Fruit fly (Drosophila melanogaster): ENCODE measurements around the gene mnd.

The mnd gene

dm6 chr3L:14982675-14983084, 2.2 kb upstream of the mnd start, which contains the start of gene CG5114:
Gene CG5114 (plus strand): TSS chr3L:14982835.
- peak; percentile 29 for TF ChIP-seq CG17801 (GFP tag; optimal IDR thresholded peaks at IDR 0.05; ENCODE audit: partially characterized antibody)

DNA sequence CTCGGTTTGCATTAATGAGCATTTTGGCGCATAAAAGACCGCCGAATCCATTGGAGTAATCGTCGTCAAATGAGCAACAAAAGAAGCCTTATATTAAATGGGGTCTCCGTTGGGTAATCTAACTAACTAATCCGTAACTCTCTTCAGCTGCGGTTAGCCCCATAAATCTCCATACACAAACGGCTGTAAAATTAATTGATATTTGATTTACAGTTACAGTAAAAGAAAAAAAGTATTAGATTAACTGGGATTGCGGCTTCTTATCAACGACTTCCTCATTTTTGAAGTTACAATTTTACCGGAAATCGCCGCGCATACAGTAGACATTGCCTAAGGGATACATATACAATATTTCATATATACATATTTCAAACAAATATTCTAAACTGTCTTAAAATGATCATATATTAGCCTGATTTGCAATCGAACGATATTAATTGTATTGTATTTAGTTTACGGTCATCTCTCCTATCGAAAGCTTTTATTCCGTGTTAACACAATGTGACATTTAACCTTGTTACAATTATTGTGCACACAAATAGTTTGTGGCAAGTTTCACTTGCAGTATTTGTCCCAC, 1.5 kb downstream of the mnd start:
- TF ChIP-seq CG17801 (GFP tag; optimal IDR thresholded peaks at IDR 0.05; ENCODE audit: partially characterized antibody) = no peak

- TF ChIP-seq CG17801 (GFP tag; optimal IDR thresholded peaks at IDR 0.05; ENCODE audit: partially characterized antibody) = no peak
Measured at dm6 chr3L:14986984-14987896, 2.3 kb downstream of the mnd start.

dm6 chr3L:14988231-14988630, 3.3 kb downstream of the mnd start:
- TF ChIP-seq CG17801 (GFP tag; optimal IDR thresholded peaks at IDR 0.05; ENCODE audit: partially characterized antibody) = no peak

- no peak for TF ChIP-seq CG17801 (GFP tag; optimal IDR thresholded peaks at IDR 0.05; ENCODE audit: partially characterized antibody)
Measured at dm6 chr3L:14989879-14990278, 5.0 kb downstream of the mnd start.

dm6 chr3L:14992025-14992424, 7.1 kb downstream of the mnd start, which contains the start of gene Zip71B:
Gene Zip71B (plus strand): TSS chr3L:14992289.
- TF ChIP-seq CG17801 (GFP tag; optimal IDR thresholded peaks at IDR 0.05; ENCODE audit: partially characterized antibody) = no peak

- TF ChIP-seq CG17801 (GFP tag; optimal IDR thresholded peaks at IDR 0.05; ENCODE audit: partially characterized antibody) = peak; percentile 14
Measured at dm6 chr3L:14992807-14993206, 7.9 kb downstream of the mnd start.

DNA sequence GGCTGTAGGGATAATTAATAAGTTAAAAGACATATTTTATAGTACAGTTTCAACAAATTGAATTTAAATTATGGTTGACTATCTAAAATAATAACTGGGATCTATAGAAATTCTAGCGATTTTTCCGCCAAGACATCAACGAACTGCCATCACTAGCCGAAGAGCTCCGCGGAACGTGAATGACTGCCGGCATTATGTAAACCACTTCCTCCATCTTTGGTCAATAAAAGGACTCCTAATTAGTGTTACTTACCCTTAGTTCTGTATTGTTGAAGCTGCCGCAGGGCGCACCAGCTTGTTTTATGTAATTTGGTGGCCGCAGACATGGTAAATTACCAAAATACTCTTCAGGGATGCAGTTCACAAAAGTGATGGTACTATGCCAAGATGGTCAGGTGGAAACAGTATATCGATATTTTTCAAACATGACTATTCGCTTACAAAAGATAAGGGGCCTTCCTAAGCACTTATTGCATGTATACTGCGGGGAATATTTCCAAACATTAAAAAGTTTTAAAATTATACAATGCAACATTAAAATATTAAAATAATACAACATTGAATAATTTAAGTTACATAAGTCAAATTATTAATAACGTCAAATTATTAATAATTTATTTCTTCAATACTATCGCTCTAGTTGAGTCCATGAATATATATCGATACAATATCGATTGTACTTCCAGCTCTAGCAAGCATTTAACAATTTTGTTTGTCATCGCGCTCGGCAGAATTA, 14.6 kb downstream of the mnd start, which contains the start of the genes mRpL39 and Prosbeta2:
TSS of gene mRpL39 (minus strand) at position 383 of the 736 bp plus-strand sequence.
TSS of gene Prosbeta2 (plus strand) at position 668 of the 736 bp plus-strand sequence.
- peak; percentile 80 for TF ChIP-seq CG17801 (GFP tag; optimal IDR thresholded peaks at IDR 0.05; ENCODE audit: partially characterized antibody)

DNA sequence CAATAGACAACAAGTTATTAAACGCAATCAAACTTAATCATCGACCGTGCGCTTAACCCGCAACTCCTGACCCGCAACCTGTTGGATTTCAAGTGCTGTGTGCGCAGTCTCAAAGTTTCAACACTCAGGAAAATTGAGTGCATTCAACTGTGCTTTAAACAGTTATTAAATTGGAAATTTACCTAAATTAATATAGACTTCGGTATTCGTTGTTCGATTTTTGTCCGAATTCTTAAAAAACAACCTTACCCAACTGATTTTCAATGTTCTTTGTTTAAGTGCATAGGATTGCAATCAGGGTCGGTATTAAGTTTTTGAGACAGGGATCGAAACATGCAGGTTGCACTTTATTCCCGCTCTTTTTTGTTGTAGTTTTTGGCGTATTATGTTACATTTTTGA, 20.2 kb downstream of the mnd start:
- TF ChIP-seq CG17801 (GFP tag; optimal IDR thresholded peaks at IDR 0.05; ENCODE audit: partially characterized antibody) = no peak

DNA sequence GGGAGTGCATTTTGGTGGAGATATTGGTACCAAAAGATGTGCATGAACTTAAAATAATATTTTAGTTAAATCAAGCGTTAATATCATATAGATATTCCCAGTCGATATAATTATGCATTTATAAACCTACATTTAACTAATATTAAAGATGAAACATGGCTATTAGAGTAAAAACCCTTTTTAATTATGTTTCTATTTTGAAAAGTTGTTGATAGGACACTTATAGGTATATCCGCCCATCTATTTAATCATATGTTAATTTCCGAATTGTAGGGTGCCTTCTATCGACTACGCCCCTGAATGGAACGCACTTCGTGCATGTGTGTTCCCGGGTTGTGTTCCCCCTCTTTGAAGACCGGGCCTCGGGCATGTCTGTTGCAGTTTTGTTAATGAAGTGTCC, 20.9 kb downstream of the mnd start:
- TF ChIP-seq CG17801 (GFP tag; optimal IDR thresholded peaks at IDR 0.05; ENCODE audit: partially characterized antibody) = no peak

- no peak for TF ChIP-seq CG17801 (GFP tag; optimal IDR thresholded peaks at IDR 0.05; ENCODE audit: partially characterized antibody)
Measured at dm6 chr3L:15006825-15007224, 21.9 kb downstream of the mnd start.

DNA sequence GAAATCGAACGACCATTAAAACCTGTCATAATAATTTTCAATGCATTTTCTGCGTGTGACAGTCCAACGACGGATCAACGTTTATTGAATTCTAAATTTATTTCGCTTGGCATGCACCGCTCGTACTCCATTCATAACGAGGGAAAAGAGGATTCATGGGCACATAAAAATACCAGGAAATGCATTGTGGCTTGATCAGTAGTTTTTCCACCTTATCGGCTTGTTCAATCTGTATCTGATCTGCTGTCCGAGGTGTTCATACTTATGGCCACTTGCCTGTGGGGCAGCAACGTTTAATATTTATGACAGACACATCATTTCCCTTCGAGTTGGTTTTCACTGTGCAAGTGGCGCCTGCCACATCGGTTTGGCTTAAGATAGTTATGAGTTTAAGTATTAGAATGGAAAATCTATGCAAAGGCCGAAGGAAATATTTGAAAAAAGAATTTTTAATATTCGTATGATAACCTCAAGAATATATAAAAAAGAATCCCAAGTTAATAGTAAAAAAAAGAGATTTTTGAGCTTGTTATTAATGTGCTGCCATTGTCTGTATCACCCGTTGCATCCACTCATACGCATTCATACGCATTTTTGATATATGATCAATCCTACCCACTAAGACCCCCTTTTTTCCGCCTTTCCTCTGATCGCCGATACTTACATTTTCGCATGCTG, 22.5 kb downstream of the mnd start:
- no peak for TF ChIP-seq CG17801 (GFP tag; optimal IDR thresholded peaks at IDR 0.05; ENCODE audit: partially characterized antibody)

DNA sequence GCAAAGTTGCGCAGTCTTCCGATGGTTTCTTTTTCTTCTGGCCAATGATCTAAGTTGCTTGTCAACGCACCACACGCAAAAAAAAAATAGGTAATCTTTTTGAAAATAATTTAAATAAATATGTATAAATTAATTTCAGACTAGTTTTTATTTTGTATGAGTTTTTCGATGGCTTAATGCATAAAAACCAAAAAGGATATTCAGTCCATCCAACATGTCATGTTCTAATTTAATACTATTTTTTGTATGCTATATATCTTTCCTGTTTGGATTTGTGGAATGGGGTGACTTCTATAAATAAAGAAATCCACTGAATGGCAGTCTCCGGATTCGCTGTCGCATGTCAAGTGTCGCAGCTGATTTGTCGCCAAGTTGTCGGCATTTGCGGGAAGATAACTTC, 24.8 kb downstream of the mnd start:
- TF ChIP-seq CG17801 (GFP tag; optimal IDR thresholded peaks at IDR 0.05; ENCODE audit: partially characterized antibody) = no peak

DNA sequence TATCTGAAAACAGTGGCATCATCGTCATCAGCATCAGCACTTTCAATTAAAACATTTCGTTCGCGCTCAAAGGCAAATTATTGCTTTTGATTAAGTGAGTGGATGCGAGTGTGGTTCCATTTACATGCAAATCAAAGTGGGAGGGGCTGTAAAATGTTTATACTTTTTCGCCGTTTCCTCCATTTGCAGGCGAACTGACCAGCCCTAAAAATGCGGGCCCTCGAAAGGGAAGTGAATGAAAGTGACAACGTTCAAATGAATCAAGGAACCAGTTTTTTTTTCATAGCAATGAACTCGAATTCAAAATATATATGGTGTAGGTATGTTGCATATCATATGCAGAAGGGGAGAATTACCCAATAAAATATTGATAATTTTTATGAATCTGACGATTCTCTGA, 25.7 kb downstream of the mnd start:
- TF ChIP-seq CG17801 (GFP tag; optimal IDR thresholded peaks at IDR 0.05; ENCODE audit: partially characterized antibody) = no peak

DNA sequence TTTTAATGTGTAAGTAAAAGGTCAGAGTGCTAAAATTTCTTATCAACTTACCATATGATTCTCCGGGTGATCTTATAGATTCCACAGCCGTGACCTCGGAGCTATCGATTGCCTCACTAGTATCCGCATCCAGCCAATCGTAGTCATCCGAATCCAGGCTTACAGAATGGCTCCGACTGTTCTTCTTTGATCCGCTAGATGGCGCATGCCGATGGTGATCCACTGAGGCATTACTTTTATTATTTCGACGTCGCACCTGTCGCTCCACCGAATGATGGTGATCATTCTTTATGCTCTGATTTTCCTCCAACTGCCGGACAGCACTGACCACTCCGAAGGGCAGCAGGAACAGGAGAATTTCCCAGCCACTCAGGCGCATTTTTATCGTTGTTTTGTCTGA, 26.2 kb downstream of the mnd start:
- no peak for TF ChIP-seq CG17801 (GFP tag; optimal IDR thresholded peaks at IDR 0.05; ENCODE audit: partially characterized antibody)
